Fruit fly (Drosophila melanogaster) whole organism, embryonic: ENCODE results near the gene CG6432.

Source experiments
- CG10321 ChIP-seq: fragments of 200-800 bp; sonication (Bioruptor generic); IDR thresholded peaks from 2 replicates; pipeline ENCODE4 v1.3.6; 2022; ENCODE audit warnings: missing biosample characterization, missing genetic modification characterization
- CG11504 ChIP-seq: fragments of 200-800 bp; sonication (Bioruptor generic); optimal IDR thresholded peaks from 3 replicates; lab custom pipeline; 2019; ENCODE audit warnings: missing biosample characterization, mild to moderate bottlenecking, missing genetic modification characterization, moderate library complexity
- CG11560 ChIP-seq: fragments of 200-800 bp; sonication (Bioruptor generic); IDR thresholded peaks from 3 replicates; pipeline ENCODE4 v1.3.6; 2022; ENCODE audit warnings: missing biosample characterization, missing genetic modification characterization
- CG12659 ChIP-seq: fragments of 200-800 bp; sonication (Bioruptor generic); optimal IDR thresholded peaks from 3 replicates; lab custom pipeline; 2017; ENCODE audit warnings: mild to moderate bottlenecking, missing biosample characterization, missing genetic modification reagents, missing genetic modification characterization
- CG13123 ChIP-seq: fragments of 200-800 bp; sonication (Bioruptor generic); optimal IDR thresholded peaks from 2 replicates; lab custom pipeline; 2016; ENCODE audit warnings: missing biosample characterization, missing genetic modification characterization
- CG13287 ChIP-seq: fragments of 200-800 bp; sonication (Bioruptor generic); IDR thresholded peaks from 2 replicates; pipeline ENCODE4 v1.3.6; 2022; ENCODE audit warnings: missing biosample characterization, missing genetic modification characterization; ENCODE audit not compliant: partially characterized antibody
- CG14710 ChIP-seq: fragments of 200-800 bp; sonication (Bioruptor generic); optimal IDR thresholded peaks from 3 replicates; lab custom pipeline; 2019; ENCODE audit warnings: missing biosample characterization, mild to moderate bottlenecking, missing genetic modification characterization, moderate library complexity
- CG16813 ChIP-seq: fragments of 200-800 bp; sonication (Bioruptor generic); IDR thresholded peaks from 3 replicates; pipeline ENCODE4 v1.3.6; 2022; ENCODE audit warnings: missing biosample characterization, missing genetic modification characterization; ENCODE audit not compliant: partially characterized antibody
- CG17186 ChIP-seq: fragments of 200-800 bp; sonication (Bioruptor generic); optimal IDR thresholded peaks from 3 replicates; lab custom pipeline; 2017; ENCODE audit warnings: missing biosample characterization, missing genetic modification reagents, missing genetic modification characterization
- CG17328 ChIP-seq: fragments of 200-800 bp; sonication (Bioruptor generic); IDR thresholded peaks from 2 replicates; pipeline ENCODE4 v1.3.6; 2022; ENCODE audit warnings: missing biosample characterization, missing genetic modification characterization
- CG17802 ChIP-seq: fragments of 200-800 bp; sonication (Bioruptor generic); optimal IDR thresholded peaks from 2 replicates; lab custom pipeline; 2018; ENCODE audit warnings: missing biosample characterization, mild to moderate bottlenecking, missing genetic modification characterization, moderate library complexity
- CG17829 ChIP-seq: fragments of 200-800 bp; optimal IDR thresholded peaks from 2 replicates; lab custom pipeline; 2019; ENCODE audit warnings: missing biosample characterization, mild to moderate bottlenecking, missing genetic modification characterization, moderate library complexity
- CG33213 ChIP-seq: fragments of 200-800 bp; sonication (Bioruptor generic); optimal IDR thresholded peaks from 3 replicates; lab custom pipeline; 2016; ENCODE audit warnings: missing biosample characterization, missing genetic modification characterization
- CG34422 ChIP-seq: fragments of 200-800 bp; sonication (Bioruptor generic); IDR thresholded peaks from 3 replicates; pipeline ENCODE4 v1.3.6; 2022; ENCODE audit warnings: missing biosample characterization, missing genetic modification characterization
- CG43689 ChIP-seq: fragments of 200-800 bp; sonication (Bioruptor generic); IDR thresholded peaks from 2 replicates; pipeline ENCODE4 v1.3.6; 2022; ENCODE audit warnings: missing biosample characterization, missing genetic modification characterization
- CG4404 ChIP-seq: fragments of 200-800 bp; sonication (Bioruptor generic); IDR thresholded peaks from 2 replicates; pipeline ENCODE4 v1.3.6; 2022; ENCODE audit warnings: missing biosample characterization, missing genetic modification characterization
- CG4617 ChIP-seq: fragments of 200-800 bp; sonication (Bioruptor generic); optimal IDR thresholded peaks from 3 replicates; lab custom pipeline; 2016; ENCODE audit warnings: missing biosample characterization, missing genetic modification characterization, borderline replicate concordance
- CG7271 ChIP-seq: fragments of 200-800 bp; sonication (Bioruptor generic); optimal IDR thresholded peaks from 2 replicates; lab custom pipeline; 2018; ENCODE audit warnings: missing biosample characterization, mild to moderate bottlenecking, missing genetic modification characterization, moderate library complexity
- CG7963 ChIP-seq: fragments of 200-800 bp; sonication (Bioruptor generic); IDR thresholded peaks from 3 replicates; pipeline ENCODE4 v1.3.6; 2022; ENCODE audit warnings: missing biosample characterization, missing genetic modification characterization; ENCODE audit not compliant: partially characterized antibody
- CG8944 ChIP-seq: fragments of 200-800 bp; sonication (Bioruptor generic); optimal IDR thresholded peaks from 3 replicates; lab custom pipeline; 2016; ENCODE audit warnings: missing biosample characterization, missing genetic modification characterization
- Doc2 ChIP-seq: fragments of 200-800 bp; sonication (Bioruptor generic); IDR thresholded peaks from 2 replicates; pipeline ENCODE4 v1.3.6; 2022; ENCODE audit warnings: missing biosample characterization, missing genetic modification characterization
- Ets65A ChIP-seq: fragments of 200-800 bp; sonication (Bioruptor generic); peaks from one replicate; lab custom pipeline; 2016; ENCODE audit warnings: missing biosample characterization, missing genetic modification characterization
- Hr78 ChIP-seq, 2 experiments: fragments of 200-800 bp in 1 of 2; fragments of >200 bp in 1 of 2; sonication (Bioruptor generic) in 1 of 2; optimal IDR thresholded peaks; 2 replicates each; lab custom pipeline; 2017 to 2019; ENCODE audit warnings: missing biosample characterization in 2 of 2, missing genetic modification characterization in 2 of 2, mild to moderate bottlenecking in 1 of 2, moderate library complexity in 1 of 2
- Hsf ChIP-seq: fragments of 200-800 bp; sonication (Bioruptor generic); optimal IDR thresholded peaks from 3 replicates; lab custom pipeline; 2016; ENCODE audit warnings: missing biosample characterization, missing genetic modification characterization
- NFAT ChIP-seq: fragments of 200-800 bp; sonication (Bioruptor generic); IDR thresholded peaks from 2 replicates; pipeline ENCODE4 v1.3.6; 2022; ENCODE audit warnings: missing biosample characterization, missing genetic modification characterization
- Nf-YA ChIP-seq: fragments of 200-800 bp; sonication (Bioruptor generic); IDR thresholded peaks from 2 replicates; pipeline ENCODE4 v1.3.6; 2022; ENCODE audit warnings: missing biosample characterization, missing genetic modification characterization
- Ptx1 ChIP-seq: fragments of 200-800 bp; sonication (Bioruptor generic); IDR thresholded peaks from 2 replicates; pipeline ENCODE4 v1.3.6; 2022; ENCODE audit warnings: missing biosample characterization, missing genetic modification characterization
- Spps ChIP-seq: fragments of 200-800 bp; sonication (Bioruptor generic); optimal IDR thresholded peaks from 2 replicates; lab custom pipeline; 2018; ENCODE audit warnings: missing biosample characterization, mild to moderate bottlenecking, missing genetic modification characterization
- Sry-δ ChIP-seq: fragments of 200-800 bp; sonication (Bioruptor generic); optimal IDR thresholded peaks from 2 replicates; lab custom pipeline; 2016; ENCODE audit warnings: missing biosample characterization, missing genetic modification characterization
- Trl ChIP-seq, 3 experiments: fragments of >200 bp in 2 of 3; fragments of 200-800 bp in 1 of 3; sonication (Bioruptor generic) in 1 of 3; optimal IDR thresholded peaks; 2 replicates in 1 of 3; 3 replicates in 2 of 3; lab custom pipeline; 2016 to 2017; ENCODE audit warnings: missing biosample characterization in 1 of 3, missing genetic modification characterization in 1 of 3
- bsh ChIP-seq, 2 experiments: fragments of 200-800 bp; sonication (Bioruptor generic); optimal IDR thresholded peaks; 2 replicates each; lab custom pipeline; 2017 to 2018; ENCODE audit warnings: mild to moderate bottlenecking in 2 of 2, missing biosample characterization in 2 of 2, missing genetic modification characterization in 2 of 2, moderate library complexity in 1 of 2
- ci ChIP-seq: fragments of 200-800 bp; sonication (Bioruptor generic); IDR thresholded peaks from 3 replicates; pipeline ENCODE4 v1.3.6; 2022; ENCODE audit warnings: missing biosample characterization, missing genetic modification characterization
- fd3F ChIP-seq: fragments of 200-800 bp; sonication (Bioruptor generic); optimal IDR thresholded peaks from 2 replicates; lab custom pipeline; 2018; ENCODE audit warnings: missing biosample characterization, mild to moderate bottlenecking, missing genetic modification characterization, moderate library complexity
- lola ChIP-seq, 3 experiments: fragments of >200 bp in 2 of 3; fragments of 200-800 bp in 1 of 3; sonication (Bioruptor generic) in 1 of 3; optimal IDR thresholded peaks; 2 replicates each; lab custom pipeline; 2017 to 2019; ENCODE audit warnings: missing biosample characterization in 3 of 3, missing genetic modification characterization in 3 of 3, mild to moderate bottlenecking in 1 of 3, moderate library complexity in 1 of 3
- maf-S ChIP-seq: fragments of 200-800 bp; sonication (Bioruptor generic); optimal IDR thresholded peaks from 2 replicates; lab custom pipeline; 2016; ENCODE audit warnings: missing biosample characterization, missing genetic modification characterization
- mirr ChIP-seq: fragments of 200-800 bp; sonication (Bioruptor generic); optimal IDR thresholded peaks from 3 replicates; lab custom pipeline; 2018; ENCODE audit warnings: missing biosample characterization, mild to moderate bottlenecking, missing genetic modification characterization
- otp ChIP-seq: fragments of 200-800 bp; sonication (Bioruptor generic); IDR thresholded peaks from 3 replicates; pipeline ENCODE4, ENCODE4 v1.3.6; 2022; ENCODE audit warnings: missing biosample characterization, missing genetic modification characterization
- pnt ChIP-seq: fragments of 200-800 bp; sonication (Bioruptor generic); optimal IDR thresholded peaks from 3 replicates; lab custom pipeline; 2016; ENCODE audit warnings: missing biosample characterization, missing genetic modification characterization
- ro ChIP-seq: fragments of 200-800 bp; sonication (Bioruptor generic); IDR thresholded peaks from 2 replicates; pipeline ENCODE4 v1.3.6; 2022; ENCODE audit warnings: missing biosample characterization, missing genetic modification characterization
- sens-2 ChIP-seq: fragments of 200-800 bp; sonication (Bioruptor generic); IDR thresholded peaks from 2 replicates; pipeline ENCODE4 v1.3.6; 2022; ENCODE audit warnings: missing biosample characterization, missing genetic modification characterization
- sna ChIP-seq: fragments of 200-800 bp; sonication (Bioruptor generic); IDR thresholded peaks from 2 replicates; pipeline ENCODE4 v1.3.6; 2022; ENCODE audit warnings: missing biosample characterization, missing genetic modification characterization; ENCODE audit not compliant: partially characterized antibody
- stc ChIP-seq: fragments of 200-800 bp; sonication (Bioruptor generic); IDR thresholded peaks from 2 replicates; pipeline ENCODE4 v1.3.6; 2022; ENCODE audit warnings: missing biosample characterization, missing genetic modification characterization
- tup ChIP-seq: fragments of 200-800 bp; sonication (Bioruptor generic); optimal IDR thresholded peaks from 2 replicates; lab custom pipeline; 2016; ENCODE audit warnings: missing biosample characterization, mild to moderate bottlenecking, missing genetic modification characterization, moderate library complexity
- twi ChIP-seq: fragments of 200-800 bp; optimal IDR thresholded peaks from 2 replicates; lab custom pipeline; 2019; ENCODE audit warnings: missing biosample characterization, mild to moderate bottlenecking, missing genetic modification characterization, moderate library complexity
- unc-4 ChIP-seq: fragments of 200-800 bp; sonication (Bioruptor generic); IDR thresholded peaks from 2 replicates; pipeline ENCODE4 v1.3.6; 2022; ENCODE audit warnings: missing biosample characterization, missing genetic modification characterization; ENCODE audit not compliant: partially characterized antibody
- yki ChIP-seq: fragments of >200 bp; optimal IDR thresholded peaks from 3 replicates; lab custom pipeline; 2018
- zen ChIP-seq: fragments of 200-800 bp; sonication (Bioruptor generic); optimal IDR thresholded peaks from 3 replicates; lab custom pipeline; 2018; ENCODE audit warnings: missing biosample characterization, mild to moderate bottlenecking, missing genetic modification characterization, moderate library complexity

CG6432 gene

dm6 chr3R:24318217-24319082 lies 18.3 kb upstream of the CG6432 start, which contains the start of the genes Nab2 and BRWD3 (continued):
- TF ChIP-seq Hr78 (GFP tag; optimal IDR thresholded peaks at IDR 0.05; lab: Kevin White, UChicago) (no peak), maf-S (no peak), Spps (tag; lab: Kevin White, UChicago) (no peak), sna (GFP tag; lab: Robert Waterston, UW) (peak; percentile 27; the same call in 1 of the 2 replicates), CG13287 (peak; percentile 52), lola (GFP tag; optimal IDR thresholded peaks at IDR 0.05; lab: Kevin White, UChicago) (peak in 1 of 3 experiments; percentile 67), CG13123 (GFP tag; lab: Kevin White, UChicago) (no peak), CG7963 (GFP tag; lab: Robert Waterston, UW) (peak; percentile 69; the same call in 2 of the 3 replicates), Sry-δ (GFP tag; lab: Kevin White, UChicago) (peak; percentile 78), Trl (optimal IDR thresholded peaks at IDR 0.05; lab: Kevin White, UChicago) (no peak), Trl (GFP tag; optimal IDR thresholded peaks at IDR 0.05; lab: Kevin White, UChicago) (peak; percentile 27), CG12659 (peak; percentile 42), CG17328 (GFP tag; lab: Robert Waterston, UW) (peak; percentile 49; the same call in 1 of the 2 replicates), CG11504 (tag; lab: Kevin White, UChicago) (no peak), CG10321 (GFP tag; lab: Robert Waterston, UW) (no peak), Doc2 (GFP tag; lab: Robert Waterston, UW) (no peak), otp (no peak), bsh (GFP tag; optimal IDR thresholded peaks at IDR 0.05; lab: Kevin White, UChicago) (no peak), CG4404 (GFP tag; lab: Robert Waterston, UW) (no peak), unc-4 (GFP tag; lab: Robert Waterston, UW) (peak; percentile 62), Ptx1 (GFP tag; lab: Robert Waterston, UW) (peak; percentile 35; the same call in 1 of the 2 replicates), CG34422 (GFP tag; lab: Robert Waterston, UW) (peak; percentile 45; the same call in 2 of the 3 replicates), CG43689 (no peak), yki (no peak), zen (tag; lab: Kevin White, UChicago) (peak; percentile 28), sens-2 (peak; percentile 20; the same call in 1 of the 2 replicates), Hsf (GFP tag; lab: Kevin White, UChicago) (peak; percentile 61), ro (0 out of 2 replicates have a peak, but pooled peaks have one; percentile 13), pnt (GFP tag; lab: Kevin White, UChicago) (no peak), CG8944 (GFP tag; lab: Kevin White, UChicago) (no peak), CG7271 (tag; lab: Kevin White, UChicago) (no peak), stc (peak; percentile 36; the same call in 1 of the 2 replicates), NFAT (GFP tag; lab: Robert Waterston, UW) (peak; percentile 69), fd3F (GFP tag; lab: Kevin White, UChicago) (peak; percentile 22), CG14710 (peak; percentile 64), twi (tag; lab: Kevin White, UChicago) (no peak), mirr (GFP tag; lab: Kevin White, UChicago) (no peak), CG17802 (tag; lab: Kevin White, UChicago) (no peak), CG11560 (peak; percentile 57; the same call in 2 of the 3 replicates), CG16813 (GFP tag; lab: Robert Waterston, UW) (peak; percentile 71), Ets65A (GFP tag; lab: Kevin White, UChicago) (peak; percentile 84), Nf-YA (no peak), CG17186 (GFP tag; lab: Kevin White, UChicago) (no peak), CG17829 (tag; lab: Kevin White, UChicago) (peak; percentile 18), CG4617 (GFP tag; lab: Kevin White, UChicago) (peak; percentile 39), ci (peak; percentile 55; the same call in 1 of the 3 replicates), CG33213 (GFP tag; lab: Kevin White, UChicago) (no peak), tup (GFP tag; lab: Kevin White, UChicago) (no peak)
